Fruit fly (Drosophila melanogaster): ENCODE results near the gene CG33771.

CG33771 gene

dm6 chr3L:22649096-22649495 is at the start of gene CG33771:
CG33771 (plus strand) TSS chr3L:22649396.
- TF ChIP-seq CG17801 (GFP tag; optimal IDR thresholded peaks at IDR 0.05; ENCODE audit: partially characterized antibody): no peak

dm6 chr3L:22605637-22606419 is 43.4 kb upstream of the CG33771 start, which contains the start of gene ND-B14.5AL:
ND-B14.5AL (plus strand) TSS chr3L:22606369.
- TF ChIP-seq CG17801 (GFP tag; optimal IDR thresholded peaks at IDR 0.05; ENCODE audit: partially characterized antibody): no peak

DNA sequence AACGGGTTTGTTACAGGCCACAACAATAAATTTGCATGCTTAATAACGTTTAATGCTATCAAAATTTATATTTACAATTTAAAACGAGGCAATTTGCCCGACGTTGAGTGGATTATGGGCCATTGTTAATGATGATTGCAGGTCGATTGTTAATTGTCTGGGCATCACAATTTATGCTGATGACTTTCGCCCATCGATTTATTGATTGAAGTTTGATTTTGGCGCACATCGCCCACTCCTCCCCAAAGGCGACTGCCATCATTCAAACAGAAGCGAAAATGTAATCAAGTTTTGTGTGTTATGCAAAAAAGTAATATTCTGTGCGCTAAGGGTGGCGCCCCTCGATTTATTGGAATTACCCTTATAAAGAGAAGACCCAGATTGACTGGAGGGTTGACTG is 42.1 kb upstream of the CG33771 start:
- no peak for TF ChIP-seq CG17801 (GFP tag; optimal IDR thresholded peaks at IDR 0.05; ENCODE audit: partially characterized antibody)

DNA sequence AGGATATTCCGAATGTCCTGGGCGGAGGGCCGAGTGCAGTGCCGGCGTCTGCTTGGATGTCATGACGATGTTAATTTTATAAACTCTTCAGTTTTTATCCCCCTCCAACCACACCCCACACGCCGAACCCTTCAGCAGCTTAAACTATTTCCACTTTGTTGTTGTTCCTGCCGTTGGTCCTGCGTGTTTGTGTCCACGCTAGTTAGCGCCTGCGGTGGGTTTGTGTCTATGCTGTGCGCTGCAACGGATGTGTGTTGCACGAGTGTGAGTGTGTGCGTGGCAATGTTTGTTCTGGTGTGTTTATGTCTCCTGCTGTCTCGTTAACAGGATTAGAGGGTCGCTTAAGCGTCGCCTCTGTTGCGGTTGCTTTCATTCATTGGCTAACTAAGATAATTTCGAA is 32.4 kb upstream of the CG33771 start:
- no peak for TF ChIP-seq CG17801 (GFP tag; optimal IDR thresholded peaks at IDR 0.05; ENCODE audit: partially characterized antibody)

DNA sequence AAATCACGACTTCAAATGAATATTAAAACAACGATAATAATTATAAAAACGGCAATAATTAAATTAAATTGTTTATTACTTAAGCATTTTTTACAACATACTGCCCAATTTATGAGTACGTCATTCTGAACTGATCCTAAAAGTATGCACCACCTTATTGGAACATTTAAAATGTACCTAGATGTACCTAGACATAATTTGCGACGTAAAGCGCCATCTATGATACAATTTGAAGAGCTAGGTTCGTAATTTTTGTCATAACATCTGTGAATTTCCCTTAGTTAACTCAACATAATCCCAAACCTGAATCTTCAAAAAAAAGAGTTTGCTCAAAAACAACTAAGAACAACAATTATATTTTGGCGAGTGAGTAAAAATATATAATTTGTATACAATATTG is 15.1 kb upstream of the CG33771 start:
- TF ChIP-seq CG17801 (GFP tag; optimal IDR thresholded peaks at IDR 0.05; ENCODE audit: partially characterized antibody): no peak

DNA sequence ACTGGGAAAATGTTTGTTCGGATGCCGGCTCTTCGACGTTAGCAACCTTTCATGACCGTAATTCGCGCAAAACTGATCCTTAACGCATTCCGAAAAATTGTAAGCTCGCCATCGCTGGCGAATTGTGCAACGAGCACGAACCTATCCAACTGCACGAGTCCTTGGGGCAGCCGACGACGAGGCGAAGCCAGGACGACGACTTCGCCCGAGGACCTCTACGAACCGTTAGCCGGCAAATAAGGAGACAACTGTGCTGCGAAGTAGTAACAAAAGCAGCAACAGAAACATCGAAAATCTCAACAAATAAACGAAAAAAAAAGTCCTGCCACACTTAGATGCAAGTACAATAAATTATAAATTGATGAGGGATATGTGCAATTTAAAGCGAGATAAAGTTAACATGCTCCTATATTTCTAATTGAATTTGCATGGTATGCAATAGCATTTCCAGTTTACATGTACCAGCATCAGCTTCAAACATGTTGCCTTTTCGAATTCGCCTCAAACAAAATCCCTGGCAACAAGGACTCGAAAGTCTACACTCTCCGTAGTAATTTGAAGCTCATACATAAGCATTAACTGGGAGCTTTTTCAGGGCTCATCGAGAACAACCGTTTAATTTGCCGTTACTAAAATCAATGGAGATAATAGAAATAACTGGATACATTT is 11.2 kb upstream of the CG33771 start, which contains the start of gene CG14459:
Gene CG14459, minus strand, starts transcription at position 51 of the 669 bp plus-strand sequence.
- no peak for TF ChIP-seq CG17801 (GFP tag; optimal IDR thresholded peaks at IDR 0.05; ENCODE audit: partially characterized antibody)

DNA sequence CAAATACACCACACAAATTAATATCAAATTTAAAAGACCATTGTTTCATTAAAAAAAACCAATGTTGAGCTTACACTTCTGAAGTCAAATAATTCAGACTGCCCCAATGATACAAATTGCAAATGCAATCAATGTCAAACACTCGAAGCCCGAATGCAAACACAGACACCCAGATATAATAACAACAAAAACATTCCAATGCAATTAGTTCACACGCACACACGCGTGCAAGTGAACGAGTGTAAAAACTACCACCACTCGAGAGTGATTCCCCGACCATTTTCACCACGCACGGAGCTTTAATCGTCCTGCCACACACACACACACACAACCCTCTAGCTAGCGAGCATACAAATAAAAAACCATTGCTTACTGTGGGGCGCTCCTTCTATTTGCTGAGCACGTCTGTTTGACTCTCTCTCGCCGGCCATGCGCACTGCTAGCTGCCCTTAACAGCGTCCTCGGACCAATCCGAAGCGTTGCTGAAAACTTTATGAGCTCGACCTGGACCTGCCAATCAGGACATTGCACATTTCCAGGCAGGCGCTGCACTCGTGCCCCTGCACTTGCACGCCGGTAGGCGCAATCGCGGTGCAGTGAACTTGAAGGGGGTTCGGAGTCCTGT is 6.8 kb upstream of the CG33771 start:
- TF ChIP-seq CG17801 (GFP tag; optimal IDR thresholded peaks at IDR 0.05; ENCODE audit: partially characterized antibody): no peak

DNA sequence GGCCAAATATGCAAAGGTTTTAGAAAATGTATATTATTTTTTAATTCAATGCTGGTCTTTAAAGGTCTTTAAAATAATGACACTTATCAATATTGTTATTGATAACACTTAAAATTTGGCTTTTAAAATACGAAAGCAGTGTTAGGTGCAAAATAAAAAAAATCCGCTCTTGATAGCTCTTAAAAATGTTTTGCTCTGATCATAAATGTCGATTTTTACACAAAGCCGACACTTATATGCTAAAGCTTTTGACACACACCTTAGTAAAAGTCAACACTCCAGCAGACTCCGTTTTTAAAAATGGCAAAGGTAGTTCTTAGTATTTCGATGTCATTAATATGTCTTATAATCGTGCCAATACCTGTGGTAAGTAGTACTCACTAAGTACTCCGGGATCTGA is 3.9 kb upstream of the CG33771 start, which contains the start of gene CG33766:
Gene CG33766, plus strand, starts transcription at position 301 of the 400 bp plus-strand sequence.
- no peak for TF ChIP-seq CG17801 (GFP tag; optimal IDR thresholded peaks at IDR 0.05; ENCODE audit: partially characterized antibody)

DNA sequence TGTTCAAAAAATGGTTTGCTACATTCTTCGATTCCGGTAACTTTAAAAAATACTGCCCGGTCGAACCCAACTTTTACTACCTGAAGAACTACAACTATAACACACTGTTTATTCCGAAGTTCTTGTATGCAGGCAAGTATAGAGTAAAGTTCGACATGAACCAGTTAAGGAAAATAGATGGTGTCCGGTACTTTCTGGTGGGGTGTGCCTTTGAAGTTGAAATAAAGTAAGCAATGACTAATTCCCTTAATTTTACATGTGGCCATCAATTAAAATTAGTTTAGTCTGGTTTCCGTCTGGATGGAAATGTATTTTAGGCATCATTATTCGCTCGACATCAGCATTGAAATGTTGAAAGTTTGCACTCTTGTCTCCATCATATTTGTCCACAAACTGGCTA is 3.2 kb upstream of the CG33771 start, which contains the start of gene CG33767:
Gene CG33767, plus strand, starts transcription at position 301 of the 400 bp plus-strand sequence.
- TF ChIP-seq CG17801 (GFP tag; optimal IDR thresholded peaks at IDR 0.05; ENCODE audit: partially characterized antibody): no peak

- TF ChIP-seq CG17801 (GFP tag; optimal IDR thresholded peaks at IDR 0.05; ENCODE audit: partially characterized antibody): no peak
Measured at dm6 chr3L:22646863-22647262, 2.3 kb upstream of the CG33771 start, which contains the start of gene CG33768. CG33768 (plus strand) TSS chr3L:22647163.

- TF ChIP-seq CG17801 (GFP tag; optimal IDR thresholded peaks at IDR 0.05; ENCODE audit: partially characterized antibody): no peak
Measured at dm6 chr3L:22647627-22648026, 1.6 kb upstream of the CG33771 start, which contains the start of gene CG33769. CG33769 (plus strand) TSS chr3L:22647927.

DNA sequence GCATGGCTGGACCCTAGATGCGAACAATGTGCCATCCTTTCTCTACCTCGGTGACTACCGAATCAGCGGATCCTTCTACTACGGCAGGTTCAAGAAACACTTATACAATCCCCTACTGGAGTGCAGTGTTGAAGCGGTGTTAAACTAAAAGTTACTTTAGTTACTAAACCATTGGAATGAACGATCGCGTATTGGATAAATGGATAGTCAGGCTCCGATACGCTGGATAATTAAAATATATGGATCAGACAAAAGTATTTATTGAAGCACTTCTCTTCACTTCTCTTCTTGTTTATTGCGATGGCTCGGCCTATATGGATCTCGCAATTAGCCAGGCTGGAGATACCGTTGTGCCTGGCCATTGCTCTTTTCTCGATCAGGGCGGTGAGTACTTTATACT is 824 bp upstream of the CG33771 start, which contains the start of gene CG33770:
Gene CG33770, plus strand, starts transcription at position 301 of the 400 bp plus-strand sequence.
- no peak for TF ChIP-seq CG17801 (GFP tag; optimal IDR thresholded peaks at IDR 0.05; ENCODE audit: partially characterized antibody)

- TF ChIP-seq CG17801 (GFP tag; optimal IDR thresholded peaks at IDR 0.05; ENCODE audit: partially characterized antibody): no peak
Measured at dm6 chr3L:22652425-22652824, 3.2 kb downstream of the CG33771 start, which contains the start of gene CG33772. CG33772 (minus strand) TSS chr3L:22652525.

DNA sequence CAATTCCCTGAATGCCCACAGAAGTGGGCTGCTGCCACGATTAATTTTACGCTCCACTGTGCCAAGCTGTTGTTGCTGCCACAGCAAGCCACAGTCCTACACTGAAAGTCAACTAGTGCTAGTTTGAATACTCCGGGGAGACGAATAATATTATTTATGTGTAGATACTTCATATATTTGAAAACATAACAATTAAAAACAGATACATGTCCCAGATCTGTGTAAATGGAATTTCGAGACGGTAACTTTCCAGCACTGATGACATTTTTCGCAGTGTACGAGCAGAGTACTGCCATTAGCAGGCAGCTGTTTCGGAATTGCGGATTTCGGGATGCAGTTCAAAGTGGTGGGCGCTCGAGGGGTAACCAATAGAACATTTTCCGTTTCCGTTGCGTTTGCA is 15.9 kb downstream of the CG33771 start:
- no peak for TF ChIP-seq CG17801 (GFP tag; optimal IDR thresholded peaks at IDR 0.05; ENCODE audit: partially characterized antibody)
